Worm (Caenorhabditis elegans) whole organism, early embryonic: ENCODE measurements around the gene famh-161.

Experiments
- ets-7 ChIP-seq: sonication (generic microtip); optimal IDR thresholded peaks from 2 replicates; lab custom pipeline; 2016; ENCODE audit warnings: missing genotype, missing genetic modification characterization, missing compliant biosample characterization
- flt-1 ChIP-seq: fragments of 200-800 bp; sonication (Bioruptor generic); IDR thresholded peaks from 2 replicates; pipeline ENCODE4 v1.3.6; 2022; ENCODE audit warnings: missing genetic modification characterization, missing compliant biosample characterization

DNA sequence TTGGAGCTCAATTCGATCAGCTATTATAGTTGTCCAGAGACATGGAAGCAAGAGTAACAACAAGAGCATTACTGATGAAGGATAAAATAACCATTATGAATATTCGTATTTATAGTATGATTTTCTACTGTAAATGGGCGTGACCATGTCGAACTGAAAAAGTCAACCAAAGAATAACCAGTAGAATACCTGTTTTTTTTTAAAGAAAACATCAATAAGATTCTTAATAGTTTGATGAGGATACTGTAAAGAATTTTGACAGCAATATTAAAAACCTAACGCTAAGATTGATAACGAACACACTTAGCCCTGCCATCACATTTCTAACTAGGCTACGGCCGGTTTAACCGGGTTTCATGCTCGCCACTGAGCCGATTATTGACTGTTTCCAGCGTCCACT, 19.0 kb upstream of the famh-161 start, which contains the start of gene vmo-1:
- TF ChIP-seq ets-7 (tag; lab: Kevin White, UChicago) (no peak), flt-1 (GFP tag; lab: Robert Waterston, UW) (no peak)
